Worm (Caenorhabditis elegans) whole organism, early embryonic: ENCODE data around the gene gtf-2F1.

Experiments
- B0310.2 ChIP-seq: sonication (generic microtip); optimal IDR thresholded peaks from 2 replicates; lab custom pipeline; 2016; ENCODE audit warnings: mild to moderate bottlenecking, missing genetic modification characterization, missing compliant biosample characterization
- F13C5.2 ChIP-seq: sonication (generic microtip); optimal IDR thresholded peaks from 2 replicates; lab custom pipeline; 2017; ENCODE audit warnings: mild to moderate bottlenecking, missing genetic modification characterization, inconsistent platforms, missing compliant biosample characterization
- aly-1 ChIP-seq: sonication (generic microtip); optimal IDR thresholded peaks from 2 replicates; lab custom pipeline; 2016; ENCODE audit warnings: missing genetic modification characterization, missing compliant biosample characterization
- ama-1 ChIP-seq: fragments of 150-350 bp; optimal IDR thresholded peaks from 2 replicates; lab custom pipeline; 2014
- ceh-36 ChIP-seq: sonication (generic microtip); optimal IDR thresholded peaks from 2 replicates; lab custom pipeline; 2016; ENCODE audit warnings: missing genetic modification characterization, inconsistent platforms, missing compliant biosample characterization
- ets-7 ChIP-seq: sonication (generic microtip); optimal IDR thresholded peaks from 2 replicates; lab custom pipeline; 2016; ENCODE audit warnings: missing genotype, missing genetic modification characterization, missing compliant biosample characterization
- flt-1 ChIP-seq: fragments of 200-800 bp; sonication (Bioruptor generic); IDR thresholded peaks from 2 replicates; pipeline ENCODE4 v1.3.6; 2022; ENCODE audit warnings: missing genetic modification characterization, missing compliant biosample characterization
- hmg-4 ChIP-seq: fragments of 200-800 bp; sonication (Bioruptor generic); optimal IDR thresholded peaks from 2 replicates; lab custom pipeline; 2018; ENCODE audit warnings: mild to moderate bottlenecking, missing genetic modification characterization, missing compliant biosample characterization
- hnd-1 ChIP-seq: sonication (generic microtip); optimal IDR thresholded peaks from 2 replicates; lab custom pipeline; 2016; ENCODE audit warnings: missing genetic modification characterization, missing compliant biosample characterization
- pes-1 ChIP-seq: fragments of 200-800 bp; sonication (Bioruptor generic); IDR thresholded peaks from 2 replicates; pipeline ENCODE4 v1.3.6; 2022; ENCODE audit warnings: missing genetic modification reagents, missing genetic modification characterization, missing compliant biosample characterization
- scrt-1 ChIP-seq: fragments of 200-800 bp; sonication (Bioruptor generic); IDR thresholded peaks from 2 replicates; pipeline ENCODE4 v1.3.6; 2022; ENCODE audit warnings: missing genetic modification characterization, missing compliant biosample characterization
- sea-1 ChIP-seq: fragments of 200-800 bp; sonication (Bioruptor generic); conservative IDR thresholded peaks from 2 replicates; pipeline ENCODE4 v1.3.6; 2022; ENCODE audit warnings: missing genetic modification characterization, missing compliant biosample characterization
- tbx-37 ChIP-seq: fragments of 200-800 bp; sonication (Bioruptor generic); conservative IDR thresholded peaks from 2 replicates; pipeline ENCODE4 v1.3.6; 2022; ENCODE audit warnings: missing genetic modification reagents, missing genetic modification characterization, missing compliant biosample characterization

DNA sequence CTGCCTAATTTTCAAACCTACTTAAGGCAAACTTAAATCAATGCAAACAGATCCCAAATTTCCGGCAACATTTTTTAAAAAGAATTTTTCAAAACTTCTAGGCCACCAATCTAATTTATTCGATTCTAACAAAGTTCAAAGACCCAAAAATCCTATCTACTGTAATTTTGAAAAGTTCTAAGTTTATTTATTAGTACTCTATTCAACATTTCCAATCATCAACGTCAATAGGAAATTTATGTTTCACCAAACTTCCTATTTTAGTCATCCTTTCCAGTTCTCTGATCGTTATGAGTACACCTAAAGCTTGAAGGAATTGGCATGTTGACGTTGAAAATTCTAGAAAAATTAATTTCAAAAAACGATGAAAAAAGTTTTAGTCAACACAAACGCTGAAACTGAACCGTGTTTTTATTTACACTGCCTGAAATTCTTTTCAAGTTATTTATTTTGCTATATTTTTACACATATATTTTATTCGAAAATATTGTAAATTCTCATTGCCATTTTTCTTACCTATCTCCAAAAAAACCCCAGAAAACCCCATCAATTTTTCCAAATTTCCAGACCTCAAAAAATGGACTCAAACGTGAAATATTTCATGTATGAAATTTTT, 25.7 kb upstream of the gtf-2F1 start, which contains the start of gene npr-42:
- TF ChIP-seq ceh-36 (tag; lab: Kevin White, UChicago) (no peak), ama-1 (lab: Kevin White, UChicago) (no peak), B0310.2 (tag; lab: Kevin White, UChicago) (no peak), ets-7 (tag; lab: Kevin White, UChicago) (no peak), tbx-37 (GFP tag; lab: Robert Waterston, UW) (no peak), aly-1 (tag; lab: Kevin White, UChicago) (no peak), sea-1 (no peak), pes-1 (no peak), F13C5.2 (tag; lab: Kevin White, UChicago) (no peak), scrt-1 (GFP tag; lab: Robert Waterston, UW) (no peak), flt-1 (no peak), hmg-4 (no peak), hnd-1 (tag; lab: Kevin White, UChicago) (no peak)
